Worm (Caenorhabditis elegans): ENCODE data around the gene srx-1.

DNA sequence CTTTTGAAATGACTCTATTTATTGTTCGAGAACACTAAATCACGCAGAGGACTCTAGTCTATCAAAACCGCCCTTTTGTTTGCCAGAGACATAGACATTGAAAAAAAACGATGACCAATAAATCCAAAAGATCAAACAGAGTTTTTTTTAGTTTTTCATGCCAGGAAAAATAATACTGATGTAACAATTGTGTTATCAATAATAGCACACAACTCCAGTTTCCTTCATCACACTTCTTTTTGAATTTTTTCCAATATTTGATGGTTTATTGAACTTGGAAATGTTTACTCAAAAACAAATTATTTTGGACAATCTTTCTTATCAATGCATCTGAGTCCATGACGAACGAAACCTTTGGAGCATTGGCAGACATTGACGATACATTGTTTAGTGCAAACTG, 50.5 kb downstream of the srx-1 start, which contains the start of gene C25E10.8:
- TF ChIP-seq aha-1 (tag; optimal IDR thresholded peaks at IDR 0.05) (no peak), Y116A8C.19 (tag; optimal IDR thresholded peaks at IDR 0.05; ENCODE audit: borderline replicate concordance) (no peak)
